Fruit fly (Drosophila melanogaster): Measurements from ENCODE around the gene Mst84B.

Gene Mst84B

dm6 chr3R:7067092-7067491 is 5.1 kb downstream of the Mst84B start, which contains the start of the genes CG1105 and CG1965 (continued):
- TF ChIP-seq pan (optimal IDR thresholded peaks at IDR 0.05) (no peak), pan (GFP tag; optimal IDR thresholded peaks at IDR 0.05 in 1 of 2, IDR thresholded peaks at IDR 0.05 in 1 of 2) (peak in 1 of 2 experiments; percentile 93), ttk (GFP tag; IDR thresholded peaks at IDR 0.05) (peak; percentile 91), az2 (GFP tag; optimal IDR thresholded peaks at IDR 0.05) (peak; percentile 95), hbn (GFP tag; IDR thresholded peaks at IDR 0.05; ENCODE audit: partially characterized antibody) (peak; percentile 99), toy (GFP tag; IDR thresholded peaks at IDR 0.05) (peak; percentile 74), Camta (GFP tag; optimal IDR thresholded peaks at IDR 0.05) (peak; percentile 88), zen (tag; optimal IDR thresholded peaks at IDR 0.05) (peak; percentile 93), CG16779 (GFP tag; IDR thresholded peaks at IDR 0.05) (peak; percentile 72), cato (GFP tag; optimal IDR thresholded peaks at IDR 0.05; ENCODE audit: borderline replicate concordance) (peak; percentile 94), Dfd (GFP tag; optimal IDR thresholded peaks at IDR 0.05) (peak in 1 of 2 experiments; percentile 90), CG8478 (optimal IDR thresholded peaks at IDR 0.05) (no peak), nerfin-1 (tag; optimal IDR thresholded peaks at IDR 0.05) (peak; percentile 83), CG12236 (GFP tag; optimal IDR thresholded peaks at IDR 0.05) (peak; percentile 84), Dbx (GFP tag; IDR thresholded peaks at IDR 0.05) (peak; percentile 95), Atf-2 (GFP tag; optimal IDR thresholded peaks at IDR 0.05) (peak; percentile 89), CG2712 (tag; optimal IDR thresholded peaks at IDR 0.05) (peak; percentile 96), CG7928 (GFP tag; optimal IDR thresholded peaks at IDR 0.05) (peak; percentile 99), Myb (GFP tag; optimal IDR thresholded peaks at IDR 0.05) (peak; percentile 83), Doc3 (GFP tag; IDR thresholded peaks at IDR 0.05; ENCODE audit: partially characterized antibody) (peak; percentile 100), HmgZ (tag; optimal IDR thresholded peaks at IDR 0.05) (peak; percentile 96), ab (GFP tag; optimal IDR thresholded peaks at IDR 0.05) (peak; percentile 68), sens (GFP tag) (peak; percentile 99), CG12155 (GFP tag; optimal IDR thresholded peaks at IDR 0.05) (peak; percentile 94), CG7786 (GFP tag; optimal IDR thresholded peaks at IDR 0.05) (peak; percentile 94), p53 (GFP tag; optimal IDR thresholded peaks at IDR 0.05) (peak; percentile 82), emc (GFP tag; optimal IDR thresholded peaks at IDR 0.05) (peak; percentile 85), CG31441 (GFP tag; IDR thresholded peaks at IDR 0.05) (peak; percentile 85), CG11398 (GFP tag; optimal IDR thresholded peaks at IDR 0.05) (peak; percentile 76), amos (GFP tag; IDR thresholded peaks at IDR 0.05; ENCODE audit: partially characterized antibody) (peak; percentile 97), caup (GFP tag; optimal IDR thresholded peaks at IDR 0.05; ENCODE audit: severe bottlenecking) (peak; percentile 87), CG4707 (GFP tag; optimal IDR thresholded peaks at IDR 0.05) (peak; percentile 47), Mad (GFP tag; optimal IDR thresholded peaks at IDR 0.05) (peak; percentile 97), h (optimal IDR thresholded peaks at IDR 0.05) (no peak), CG11093 (GFP tag; IDR thresholded peaks at IDR 0.05) (peak; percentile 90), CG33557 (GFP tag; optimal IDR thresholded peaks at IDR 0.05) (peak; percentile 86), da (GFP tag; optimal IDR thresholded peaks at IDR 0.05) (peak; percentile 84), CG1529 (GFP tag; optimal IDR thresholded peaks at IDR 0.05) (peak; percentile 77), zfh2 (GFP tag; optimal IDR thresholded peaks at IDR 0.05) (peak; percentile 95), grn (GFP tag; optimal IDR thresholded peaks at IDR 0.05) (peak; percentile 62), CG9215 (GFP tag; IDR thresholded peaks at IDR 0.05) (peak; percentile 94), stc (GFP tag; IDR thresholded peaks at IDR 0.05) (peak; percentile 83), Rfx (GFP tag; IDR thresholded peaks at IDR 0.05) (peak; percentile 97), yki (optimal IDR thresholded peaks at IDR 0.05) (no peak), CG10565 (GFP tag; optimal IDR thresholded peaks at IDR 0.05) (peak; percentile 54), CG7357 (GFP tag; IDR thresholded peaks at IDR 0.05) (peak; percentile 83), Xbp1 (GFP tag; optimal IDR thresholded peaks at IDR 0.05) (peak; percentile 97), CG6791 (GFP tag; IDR thresholded peaks at IDR 0.05; ENCODE audit: partially characterized antibody) (peak; percentile 94), sob (GFP tag; IDR thresholded peaks at IDR 0.05) (peak; percentile 97), dati (GFP tag; IDR thresholded peaks at IDR 0.05) (peak; percentile 69), ftz-f1 (GFP tag; optimal IDR thresholded peaks at IDR 0.05) (peak; percentile 79), salm (tag; optimal IDR thresholded peaks at IDR 0.05) (peak; percentile 82), CG7271 (tag; optimal IDR thresholded peaks at IDR 0.05) (peak; percentile 87)

Data from whole organism, embryonic.